Worm (Caenorhabditis elegans): ENCODE data around the gene pqm-1.
A peak's percentile ranks its signal among the peaks of the same experiment; 100 is the strongest.

Gene pqm-1

ce11 chrII:11175347-11175746, 23.0 kb upstream of the pqm-1 start:
- no peak for TF ChIP-seq dmd-4 (tag; optimal IDR thresholded peaks at IDR 0.05)
- no peak for TF ChIP-seq nhr-77 (tag; optimal IDR thresholded peaks at IDR 0.05)
- no peak for TF ChIP-seq ceh-82 (tag; optimal IDR thresholded peaks at IDR 0.05)
- TF ChIP-seq Y55F3AM.14 (GFP tag; optimal IDR thresholded peaks at IDR 0.05): no peak
- no peak for TF ChIP-seq nhr-12 (tag; optimal IDR thresholded peaks at IDR 0.05)
- TF ChIP-seq egl-27 (tag; optimal IDR thresholded peaks at IDR 0.05): no peak
- no peak for TF ChIP-seq ztf-4 (tag; optimal IDR thresholded peaks at IDR 0.05)
- TF ChIP-seq mbf-1 (tag; optimal IDR thresholded peaks at IDR 0.05): no peak
- TF ChIP-seq sma-9 (GFP tag; optimal IDR thresholded peaks at IDR 0.05): no peak
- TF ChIP-seq sma-9 (tag; optimal IDR thresholded peaks at IDR 0.05): no peak
- no peak for TF ChIP-seq snpc-4 (tag; optimal IDR thresholded peaks at IDR 0.05)
- TF ChIP-seq lin-11 (tag; optimal IDR thresholded peaks at IDR 0.05): no peak
- TF ChIP-seq nhr-10 (tag; optimal IDR thresholded peaks at IDR 0.05): no peak
- no peak for TF ChIP-seq peb-1 (tag; optimal IDR thresholded peaks at IDR 0.05)

ce11 chrII:11167039-11167438, 14.6 kb upstream of the pqm-1 start:
- peak; percentile 12 for TF ChIP-seq crh-2 (tag; optimal IDR thresholded peaks at IDR 0.05)
- no peak for TF ChIP-seq nhr-10 (tag; optimal IDR thresholded peaks at IDR 0.05)
- TF ChIP-seq nhr-237 (tag; optimal IDR thresholded peaks at IDR 0.05): peak; percentile 26
- peak; percentile 75 for TF ChIP-seq F13H6.1 (tag; optimal IDR thresholded peaks at IDR 0.05)
- peak; percentile 96 for TF ChIP-seq ama-1 (optimal IDR thresholded peaks at IDR 0.05)
- TF ChIP-seq nhr-129 (tag; optimal IDR thresholded peaks at IDR 0.05): peak; percentile 63
- no peak for TF ChIP-seq ZK546.5 (tag; optimal IDR thresholded peaks at IDR 0.05)
- peak; percentile 41 for TF ChIP-seq fos-1 (tag; optimal IDR thresholded peaks at IDR 0.05)
- peak; percentile 20 for TF ChIP-seq egl-27 (tag; optimal IDR thresholded peaks at IDR 0.05)
- TF ChIP-seq sma-9 (GFP tag; optimal IDR thresholded peaks at IDR 0.05): peak; percentile 85
- TF ChIP-seq sma-9 (tag; optimal IDR thresholded peaks at IDR 0.05): no peak
- no peak for TF ChIP-seq nhr-77 (tag; optimal IDR thresholded peaks at IDR 0.05)
- peak; percentile 18 for TF ChIP-seq lin-11 (tag; optimal IDR thresholded peaks at IDR 0.05)
- no peak for TF ChIP-seq blmp-1 (tag; optimal IDR thresholded peaks at IDR 0.05; ENCODE audit: insufficient read depth)
- TF ChIP-seq nhr-25 (tag; optimal IDR thresholded peaks at IDR 0.05): peak; percentile 44
- no peak for TF ChIP-seq Y55F3AM.14 (GFP tag; optimal IDR thresholded peaks at IDR 0.05)
- peak; percentile 76 for TF ChIP-seq gmeb-1 (tag; optimal IDR thresholded peaks at IDR 0.05)
- peak; percentile 31 for TF ChIP-seq sem-4 (tag; optimal IDR thresholded peaks at IDR 0.05)
- peak; percentile 43 to 56 for TF ChIP-seq lsy-2 (tag; optimal IDR thresholded peaks at IDR 0.05)
- peak; percentile 29 for TF ChIP-seq unc-55 (GFP tag; optimal IDR thresholded peaks at IDR 0.05)
- peak; percentile 56 for TF ChIP-seq lin-13 (GFP tag; optimal IDR thresholded peaks at IDR 0.05)
- TF ChIP-seq nhr-21 (tag; optimal IDR thresholded peaks at IDR 0.05): peak; percentile 84
- no peak for TF ChIP-seq dmd-4 (tag; optimal IDR thresholded peaks at IDR 0.05)
- TF ChIP-seq snpc-4 (tag; optimal IDR thresholded peaks at IDR 0.05): peak; percentile 98
- TF ChIP-seq ceh-16 (tag; optimal IDR thresholded peaks at IDR 0.05): peak; percentile 49
- TF ChIP-seq sma-3 (GFP tag; optimal IDR thresholded peaks at IDR 0.05): peak; percentile 89
- peak; percentile 25 for TF ChIP-seq ztf-4 (tag; optimal IDR thresholded peaks at IDR 0.05)
- peak; percentile 6 for TF ChIP-seq C34F6.9 (tag; optimal IDR thresholded peaks at IDR 0.05)
- no peak for TF ChIP-seq mbf-1 (tag; optimal IDR thresholded peaks at IDR 0.05)
- TF ChIP-seq zag-1 (tag; optimal IDR thresholded peaks at IDR 0.05): no peak
- peak; percentile 37 to 86 for TF ChIP-seq mdl-1 (tag; optimal IDR thresholded peaks at IDR 0.05)
- TF ChIP-seq unc-39 (tag; optimal IDR thresholded peaks at IDR 0.05): no peak
- peak; percentile 22 for TF ChIP-seq R02D3.7 (tag; optimal IDR thresholded peaks at IDR 0.05)

- peak; percentile 22 for TF ChIP-seq unc-55 (GFP tag; optimal IDR thresholded peaks at IDR 0.05)
- TF ChIP-seq R02D3.7 (tag; optimal IDR thresholded peaks at IDR 0.05): no peak
Measured at ce11 chrII:11166414-11166813, 14.0 kb upstream of the pqm-1 start.

- TF ChIP-seq sma-9 (GFP tag; optimal IDR thresholded peaks at IDR 0.05): peak; percentile 20
- TF ChIP-seq sma-9 (tag; optimal IDR thresholded peaks at IDR 0.05): no peak
- TF ChIP-seq nhr-11 (tag; optimal IDR thresholded peaks at IDR 0.05): no peak
- TF ChIP-seq nhr-237 (tag; optimal IDR thresholded peaks at IDR 0.05): no peak
- peak; percentile 55 for TF ChIP-seq sma-3 (GFP tag; optimal IDR thresholded peaks at IDR 0.05)
- no peak for TF ChIP-seq R02D3.7 (tag; optimal IDR thresholded peaks at IDR 0.05)
- no peak for TF ChIP-seq nhr-25 (tag; optimal IDR thresholded peaks at IDR 0.05)
Measured at ce11 chrII:11163291-11163690, 10.9 kb upstream of the pqm-1 start.
